Fruit fly (Drosophila melanogaster) whole organism, embryonic: ENCODE data around the gene ec.

Experiments used
- CG11695 ChIP-seq: fragments of 200-800 bp; sonication (Bioruptor generic); IDR thresholded peaks from 3 replicates; pipeline ENCODE4 v1.3.6; 2022; ENCODE audit warnings: missing biosample characterization, missing genetic modification characterization
- CG12155 ChIP-seq: fragments of 200-800 bp; sonication (Bioruptor generic); optimal IDR thresholded peaks from 3 replicates; lab custom pipeline; 2016; ENCODE audit warnings: missing biosample characterization, missing genetic modification characterization
- CG13624 ChIP-seq: fragments of 200-800 bp; sonication (Bioruptor generic); optimal IDR thresholded peaks from 2 replicates; lab custom pipeline; 2016; ENCODE audit warnings: missing biosample characterization, missing genetic modification characterization
- CG14710 ChIP-seq: fragments of 200-800 bp; sonication (Bioruptor generic); optimal IDR thresholded peaks from 3 replicates; lab custom pipeline; 2019; ENCODE audit warnings: missing biosample characterization, mild to moderate bottlenecking, missing genetic modification characterization, moderate library complexity
- CG15514 ChIP-seq: fragments of 200-800 bp; sonication (Bioruptor generic); optimal IDR thresholded peaks from 3 replicates; lab custom pipeline; 2017; ENCODE audit warnings: missing biosample characterization, missing genetic modification characterization, mild to moderate bottlenecking, moderate library complexity, missing genetic modification reagents
- CG18619 ChIP-seq: fragments of 200-800 bp; sonication (Bioruptor generic); optimal IDR thresholded peaks from 3 replicates; lab custom pipeline; 2017; ENCODE audit warnings: missing biosample characterization, mild to moderate bottlenecking, missing genetic modification characterization
- CG2712 ChIP-seq: fragments of 200-800 bp; optimal IDR thresholded peaks from 3 replicates; lab custom pipeline; 2019; ENCODE audit warnings: missing biosample characterization, mild to moderate bottlenecking, missing genetic modification characterization, moderate library complexity
- CG31388 ChIP-seq: fragments of 200-800 bp; sonication (Bioruptor generic); optimal IDR thresholded peaks from 2 replicates; lab custom pipeline; 2016; ENCODE audit warnings: missing biosample characterization, missing genetic modification characterization
- CG3163 ChIP-seq: fragments of 200-800 bp; sonication (Bioruptor generic); optimal IDR thresholded peaks from 3 replicates; lab custom pipeline; 2016; ENCODE audit warnings: missing biosample characterization, missing genetic modification characterization
- CG5245 ChIP-seq: fragments of 200-800 bp; sonication (Bioruptor generic); optimal IDR thresholded peaks from 3 replicates; lab custom pipeline; 2016; ENCODE audit warnings: missing biosample characterization, missing genetic modification characterization
- CG6654 ChIP-seq: fragments of 200-800 bp; sonication (Bioruptor generic); optimal IDR thresholded peaks from 2 replicates; lab custom pipeline; 2017; ENCODE audit warnings: missing biosample characterization, mild to moderate bottlenecking, missing genetic modification characterization
- CG8089 ChIP-seq: fragments of 200-800 bp; sonication (Bioruptor generic); optimal IDR thresholded peaks from 3 replicates; lab custom pipeline; 2016; ENCODE audit warnings: missing biosample characterization, missing genetic modification characterization
- CG8290 ChIP-seq, 3 experiments: fragments of 200-800 bp; sonication (Bioruptor generic); optimal IDR thresholded peaks; 2 replicates each; lab custom pipeline; 2016 to 2019; ENCODE audit warnings: missing biosample characterization in 3 of 3, missing genetic modification characterization in 3 of 3, mild to moderate bottlenecking in 2 of 3, moderate library complexity in 1 of 3
- CG9437 ChIP-seq: fragments of 200-800 bp; sonication (Bioruptor generic); optimal IDR thresholded peaks from 2 replicates; lab custom pipeline; 2018; ENCODE audit warnings: missing biosample characterization, mild to moderate bottlenecking, missing genetic modification characterization
- CrebB ChIP-seq: fragments of 200-800 bp; sonication (Bioruptor generic); optimal IDR thresholded peaks from 3 replicates; lab custom pipeline; 2018; ENCODE audit warnings: missing biosample characterization, mild to moderate bottlenecking, missing genetic modification characterization
- D19B ChIP-seq: fragments of 200-800 bp; sonication (Bioruptor generic); optimal IDR thresholded peaks from 2 replicates; lab custom pipeline; 2017; ENCODE audit warnings: missing biosample characterization, mild to moderate bottlenecking, missing genetic modification characterization
- Dbx ChIP-seq: fragments of 200-800 bp; sonication (Bioruptor generic); IDR thresholded peaks from 3 replicates; pipeline ENCODE4 v1.3.6; 2022; ENCODE audit warnings: missing biosample characterization, missing genetic modification characterization
- Dip2 ChIP-seq: fragments of 200-800 bp; sonication (Bioruptor generic); IDR thresholded peaks from 2 replicates; pipeline ENCODE4 v1.3.6; 2022; ENCODE audit warnings: missing biosample characterization, missing genetic modification characterization
- Dip3 ChIP-seq: fragments of 200-800 bp; sonication (Bioruptor generic); optimal IDR thresholded peaks from 3 replicates; lab custom pipeline; 2016; ENCODE audit warnings: missing biosample characterization, missing genetic modification characterization
- Ets65A ChIP-seq: fragments of 200-800 bp; sonication (Bioruptor generic); peaks from one replicate; lab custom pipeline; 2016; ENCODE audit warnings: missing biosample characterization, missing genetic modification characterization
- Ets97D ChIP-seq: fragments of 200-800 bp; sonication (Bioruptor generic); optimal IDR thresholded peaks from 3 replicates; lab custom pipeline; 2016; ENCODE audit warnings: missing biosample characterization, missing genetic modification characterization
- HLHmδ ChIP-seq: fragments of 200-800 bp; sonication (Bioruptor generic); optimal IDR thresholded peaks from 2 replicates; lab custom pipeline; 2018; ENCODE audit warnings: missing biosample characterization, mild to moderate bottlenecking, missing genetic modification characterization, moderate library complexity
- HmgD ChIP-seq: fragments of 200-800 bp; sonication (Bioruptor generic); optimal IDR thresholded peaks from 3 replicates; lab custom pipeline; 2016; ENCODE audit warnings: missing biosample characterization, missing genetic modification characterization
- HmgZ ChIP-seq: fragments of 200-800 bp; sonication (Bioruptor generic); optimal IDR thresholded peaks from 2 replicates; lab custom pipeline; 2018; ENCODE audit warnings: missing biosample characterization, mild to moderate bottlenecking, missing genetic modification characterization
- Hr51 ChIP-seq, 2 experiments: fragments of 200-800 bp; sonication (Bioruptor generic); optimal IDR thresholded peaks; 2 replicates in 1 of 2; 3 replicates in 1 of 2; lab custom pipeline; 2016 to 2018; ENCODE audit warnings: missing biosample characterization in 2 of 2, missing genetic modification characterization in 2 of 2, mild to moderate bottlenecking in 1 of 2, moderate library complexity in 1 of 2
- Hr78 ChIP-seq, 2 experiments: fragments of 200-800 bp in 1 of 2; fragments of >200 bp in 1 of 2; sonication (Bioruptor generic) in 1 of 2; optimal IDR thresholded peaks; 2 replicates each; lab custom pipeline; 2017 to 2019; ENCODE audit warnings: missing biosample characterization in 2 of 2, missing genetic modification characterization in 2 of 2, mild to moderate bottlenecking in 1 of 2, moderate library complexity in 1 of 2
- NC2α ChIP-seq: fragments of 200-800 bp; sonication (Bioruptor generic); optimal IDR thresholded peaks from 2 replicates; lab custom pipeline; 2016; ENCODE audit warnings: missing biosample characterization, missing genetic modification characterization
- Ptx1 ChIP-seq: fragments of 200-800 bp; sonication (Bioruptor generic); IDR thresholded peaks from 2 replicates; pipeline ENCODE4 v1.3.6; 2022; ENCODE audit warnings: missing biosample characterization, missing genetic modification characterization
- Sox102F ChIP-seq: fragments of 200-800 bp; sonication (Bioruptor generic); optimal IDR thresholded peaks from 2 replicates; lab custom pipeline; 2018; ENCODE audit warnings: missing biosample characterization, mild to moderate bottlenecking, missing genetic modification characterization, moderate library complexity
- Sry-β ChIP-seq: fragments of 200-800 bp; sonication (Bioruptor generic); optimal IDR thresholded peaks from 2 replicates; lab custom pipeline; 2018; ENCODE audit warnings: missing biosample characterization, mild to moderate bottlenecking, missing genetic modification characterization, moderate library complexity
- amos ChIP-seq: fragments of 200-800 bp; sonication (Bioruptor generic); IDR thresholded peaks from 2 replicates; pipeline ENCODE4 v1.3.6; 2022; ENCODE audit warnings: missing biosample characterization, missing genetic modification characterization; ENCODE audit not compliant: partially characterized antibody
- az2 ChIP-seq: fragments of 200-800 bp; sonication (Bioruptor generic); optimal IDR thresholded peaks from 3 replicates; lab custom pipeline; 2016; ENCODE audit warnings: missing biosample characterization, missing genetic modification characterization
- bbx ChIP-seq: fragments of 200-800 bp; sonication (Bioruptor generic); IDR thresholded peaks from 2 replicates; pipeline ENCODE4 v1.3.6; 2022; ENCODE audit warnings: missing biosample characterization, missing genetic modification characterization; ENCODE audit not compliant: partially characterized antibody
- crc ChIP-seq: fragments of 200-800 bp; sonication (Bioruptor generic); optimal IDR thresholded peaks from 2 replicates; lab custom pipeline; 2016; ENCODE audit warnings: missing biosample characterization, missing genetic modification characterization
- esg ChIP-seq: fragments of 200-800 bp; sonication (Bioruptor generic); conservative IDR thresholded peaks from 2 replicates; pipeline ENCODE4 v1.3.6; 2022; ENCODE audit warnings: missing biosample characterization, missing genetic modification characterization
- gfzf ChIP-seq: fragments of 200-800 bp; sonication (Bioruptor generic); optimal IDR thresholded peaks from 2 replicates; lab custom pipeline; 2016; ENCODE audit warnings: missing biosample characterization, mild to moderate bottlenecking, missing genetic modification characterization, moderate library complexity
- grau ChIP-seq: fragments of 200-800 bp; optimal IDR thresholded peaks from 3 replicates; lab custom pipeline; 2019; ENCODE audit warnings: missing biosample characterization, mild to moderate bottlenecking, missing genetic modification characterization, moderate library complexity
- gsb-n ChIP-seq: fragments of 200-800 bp; sonication (Bioruptor generic); optimal IDR thresholded peaks from 3 replicates; lab custom pipeline; 2018; ENCODE audit warnings: missing biosample characterization, mild to moderate bottlenecking, missing genetic modification characterization
- hbn ChIP-seq: fragments of 200-800 bp; sonication (Bioruptor generic); IDR thresholded peaks from 2 replicates; pipeline ENCODE4 v1.3.6; 2022; ENCODE audit warnings: missing biosample characterization, missing genetic modification characterization; ENCODE audit not compliant: partially characterized antibody
- nom ChIP-seq: fragments of 200-800 bp; sonication (Bioruptor generic); optimal IDR thresholded peaks from 2 replicates; lab custom pipeline; 2017; ENCODE audit warnings: missing biosample characterization, missing genetic modification characterization, mild to moderate bottlenecking, moderate library complexity, missing genetic modification reagents
- p53 ChIP-seq: fragments of 200-800 bp; sonication (Bioruptor generic); optimal IDR thresholded peaks from 2 replicates; lab custom pipeline; 2016; ENCODE audit warnings: missing biosample characterization, missing genetic modification characterization
- pnt ChIP-seq: fragments of 200-800 bp; sonication (Bioruptor generic); optimal IDR thresholded peaks from 3 replicates; lab custom pipeline; 2016; ENCODE audit warnings: missing biosample characterization, missing genetic modification characterization
- repo ChIP-seq: fragments of 200-800 bp; sonication (Bioruptor generic); optimal IDR thresholded peaks from 2 replicates; lab custom pipeline; 2016; ENCODE audit warnings: missing biosample characterization, missing genetic modification characterization
- scrt ChIP-seq: fragments of 200-800 bp; sonication (Bioruptor generic); optimal IDR thresholded peaks from 2 replicates; lab custom pipeline; 2018; ENCODE audit warnings: missing biosample characterization, mild to moderate bottlenecking, missing genetic modification characterization, moderate library complexity
- sd ChIP-seq: fragments of 200-800 bp; sonication (Bioruptor generic); optimal IDR thresholded peaks from 3 replicates; lab custom pipeline; 2018; ENCODE audit warnings: missing biosample characterization, mild to moderate bottlenecking, missing genetic modification characterization, moderate library complexity
- sob ChIP-seq: fragments of 200-800 bp; sonication (Bioruptor generic); IDR thresholded peaks from 2 replicates; pipeline ENCODE4 v1.3.6; 2022; ENCODE audit warnings: missing biosample characterization, missing genetic modification characterization
- tll ChIP-seq, 2 experiments: fragments of 200-800 bp in 1 of 2; fragments of >200 bp in 1 of 2; sonication (Bioruptor generic) in 1 of 2; optimal IDR thresholded peaks; 2 replicates each; lab custom pipeline; 2017 to 2019; ENCODE audit warnings: missing biosample characterization in 2 of 2, missing genetic modification characterization in 2 of 2, mild to moderate bottlenecking in 1 of 2, moderate library complexity in 1 of 2
- tna ChIP-seq: fragments of 200-800 bp; sonication (Bioruptor generic); IDR thresholded peaks from 2 replicates; pipeline ENCODE4 v1.3.6; 2022; ENCODE audit warnings: missing biosample characterization, missing genetic modification characterization; ENCODE audit not compliant: partially characterized antibody
- twi ChIP-seq: fragments of 200-800 bp; optimal IDR thresholded peaks from 2 replicates; lab custom pipeline; 2019; ENCODE audit warnings: missing biosample characterization, mild to moderate bottlenecking, missing genetic modification characterization, moderate library complexity

ec gene

DNA sequence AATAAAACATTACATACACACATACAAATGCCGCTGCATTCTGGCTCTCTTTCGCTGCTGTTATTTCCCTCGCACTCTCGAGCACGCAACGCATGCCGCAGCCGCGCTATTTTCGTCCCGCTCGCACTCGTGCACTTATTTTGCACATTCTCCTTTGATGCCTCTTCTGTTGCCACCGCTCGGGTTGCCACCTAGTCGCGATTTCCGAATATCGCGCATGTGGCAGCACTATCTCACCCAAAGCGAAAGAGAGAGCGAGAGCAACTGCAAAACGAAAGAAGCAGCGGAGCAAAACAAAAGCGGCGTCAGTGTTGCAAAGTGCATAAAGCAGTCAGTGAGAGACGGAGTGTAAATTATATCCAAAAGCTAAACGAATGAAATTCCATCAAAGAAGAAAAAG is 30.6 kb upstream of the ec start (continued):
- TF ChIP-seq CG5245 (no peak), p53 (GFP tag; lab: Kevin White, UChicago) (peak; percentile 6), CG2712 (tag; lab: Kevin White, UChicago) (peak; percentile 27), Sox102F (GFP tag; lab: Kevin White, UChicago) (no peak), Ptx1 (no peak), CG13624 (GFP tag; lab: Kevin White, UChicago) (peak; percentile 45), HmgD (peak; percentile 68), HLHmδ (GFP tag; lab: Kevin White, UChicago) (peak; percentile 63), tna (GFP tag; lab: Robert Waterston, UW) (no peak), esg (GFP tag; lab: Robert Waterston, UW) (no peak), tll (GFP tag; optimal IDR thresholded peaks at IDR 0.05; lab: Kevin White, UChicago) (peak in 1 of 2 experiments; percentile 4), twi (tag; lab: Kevin White, UChicago) (peak; percentile 14), CG31388 (GFP tag; lab: Kevin White, UChicago) (no peak), Ets65A (GFP tag; lab: Kevin White, UChicago) (peak; percentile 62), gsb-n (tag; lab: Kevin White, UChicago) (peak; percentile 2), repo (GFP tag; lab: Kevin White, UChicago) (peak; percentile 1), CG3163 (peak; percentile 77), pnt (GFP tag; lab: Kevin White, UChicago) (no peak), CG8089 (GFP tag; lab: Kevin White, UChicago) (no peak), sd (tag; lab: Kevin White, UChicago) (peak; percentile 86), Sry-β (GFP tag; lab: Kevin White, UChicago) (peak; percentile 58), crc (GFP tag; lab: Kevin White, UChicago) (no peak), Hr78 (GFP tag; optimal IDR thresholded peaks at IDR 0.05; lab: Kevin White, UChicago) (no peak), az2 (GFP tag; lab: Kevin White, UChicago) (no peak), CG18619 (GFP tag; lab: Kevin White, UChicago) (no peak), amos (GFP tag; lab: Robert Waterston, UW) (peak; percentile 22; the same call in 1 of the 2 replicates), CG15514 (GFP tag; lab: Kevin White, UChicago) (peak; percentile 64), Ets97D (GFP tag; lab: Kevin White, UChicago) (peak; percentile 60), CG6654 (GFP tag; lab: Kevin White, UChicago) (no peak), Dbx (GFP tag; lab: Robert Waterston, UW) (peak; percentile 23; the same call in 1 of the 3 replicates), sob (peak; percentile 15; the same call in 1 of the 2 replicates), CG9437 (GFP tag; lab: Kevin White, UChicago) (no peak), CG11695 (no peak), CrebB (tag; lab: Kevin White, UChicago) (peak; percentile 43), Dip3 (GFP tag; lab: Kevin White, UChicago) (no peak), CG14710 (tag; lab: Kevin White, UChicago) (peak; percentile 24), grau (tag; lab: Kevin White, UChicago) (peak; percentile 40), HmgZ (tag; lab: Kevin White, UChicago) (peak; percentile 64), Dip2 (GFP tag; lab: Robert Waterston, UW) (no peak), hbn (GFP tag; lab: Robert Waterston, UW) (peak; percentile 39), scrt (GFP tag; lab: Kevin White, UChicago) (peak; percentile 33), D19B (GFP tag; lab: Kevin White, UChicago) (no peak), CG8290 (GFP tag; optimal IDR thresholded peaks at IDR 0.05; lab: Kevin White, UChicago) (no peak), CG8290 (tag; optimal IDR thresholded peaks at IDR 0.05; lab: Kevin White, UChicago) (peak in 1 of 2 experiments; percentile 67), NC2α (no peak), CG12155 (peak; percentile 52), bbx (peak; percentile 66), Hr51 (GFP tag; optimal IDR thresholded peaks at IDR 0.05; lab: Kevin White, UChicago) (peak in 1 of 2 experiments; percentile 12), gfzf (peak; percentile 17), nom (peak; percentile 28)
